Fruit fly (Drosophila melanogaster) whole organism, embryonic: Measurements from ENCODE around the gene Gyc89Da.

Experiments
- Aef1 ChIP-seq: fragments of 200-800 bp; sonication (Bioruptor generic); IDR thresholded peaks from 3 replicates; pipeline ENCODE4 v1.3.6; 2022; ENCODE audit warnings: missing biosample characterization, missing genetic modification characterization
- CG10543 ChIP-seq: fragments of 200-800 bp; sonication (Bioruptor generic); optimal IDR thresholded peaks from 3 replicates; lab custom pipeline; 2017; ENCODE audit warnings: missing biosample characterization, mild to moderate bottlenecking, missing genetic modification characterization, moderate library complexity
- CG11723 ChIP-seq: fragments of 200-800 bp; sonication (Bioruptor generic); optimal IDR thresholded peaks from 2 replicates; lab custom pipeline; 2017; ENCODE audit warnings: missing biosample characterization, mild to moderate bottlenecking, missing genetic modification characterization
- CG12659 ChIP-seq: fragments of 200-800 bp; sonication (Bioruptor generic); optimal IDR thresholded peaks from 3 replicates; lab custom pipeline; 2017; ENCODE audit warnings: mild to moderate bottlenecking, missing biosample characterization, missing genetic modification reagents, missing genetic modification characterization
- CG16863 ChIP-seq: fragments of 200-800 bp; sonication (Bioruptor generic); optimal IDR thresholded peaks from 3 replicates; lab custom pipeline; 2016; ENCODE audit warnings: missing biosample characterization, missing genetic modification characterization
- CG17385 ChIP-seq: fragments of 200-800 bp; sonication (Bioruptor generic); optimal IDR thresholded peaks from 3 replicates; lab custom pipeline; 2018; ENCODE audit warnings: missing biosample characterization, mild to moderate bottlenecking, missing genetic modification characterization
- CG17829 ChIP-seq: fragments of 200-800 bp; optimal IDR thresholded peaks from 2 replicates; lab custom pipeline; 2019; ENCODE audit warnings: missing biosample characterization, mild to moderate bottlenecking, missing genetic modification characterization, moderate library complexity
- CG31365 ChIP-seq: fragments of 200-800 bp; sonication (Bioruptor generic); optimal IDR thresholded peaks from 2 replicates; lab custom pipeline; 2018; ENCODE audit warnings: missing biosample characterization, mild to moderate bottlenecking, missing genetic modification characterization
- CG32532 ChIP-seq: fragments of 200-800 bp; sonication (Bioruptor generic); IDR thresholded peaks from 2 replicates; pipeline ENCODE4 v1.3.6; 2022; ENCODE audit warnings: missing biosample characterization, missing genetic modification characterization
- CG3281 ChIP-seq: fragments of 200-800 bp; sonication (Bioruptor generic); optimal IDR thresholded peaks from 3 replicates; lab custom pipeline; 2017; ENCODE audit warnings: missing biosample characterization, mild to moderate bottlenecking, missing genetic modification characterization
- CG3838 ChIP-seq: fragments of 200-800 bp; sonication (Bioruptor generic); optimal IDR thresholded peaks from 3 replicates; lab custom pipeline; 2016; ENCODE audit warnings: missing biosample characterization, missing genetic modification characterization
- CG42726 ChIP-seq: fragments of 200-800 bp; sonication (Bioruptor generic); IDR thresholded peaks from 2 replicates; pipeline ENCODE4 v1.3.6; 2022; ENCODE audit warnings: missing biosample characterization, missing genetic modification characterization; ENCODE audit not compliant: partially characterized antibody
- CG6272 ChIP-seq: fragments of 200-800 bp; sonication (Bioruptor generic); IDR thresholded peaks from 2 replicates; pipeline ENCODE4 v1.3.6; 2022; ENCODE audit warnings: missing biosample characterization, missing genetic modification characterization
- CG6683 ChIP-seq: fragments of 200-800 bp; sonication (Bioruptor generic); optimal IDR thresholded peaks from 2 replicates; lab custom pipeline; 2017; ENCODE audit warnings: missing biosample characterization, mild to moderate bottlenecking, missing genetic modification characterization, missing genetic modification reagents
- CG6813 ChIP-seq: fragments of 200-800 bp; sonication (Bioruptor generic); optimal IDR thresholded peaks from 2 replicates; lab custom pipeline; 2017; ENCODE audit warnings: missing biosample characterization, missing genetic modification characterization, mild to moderate bottlenecking, moderate library complexity, missing genetic modification reagents
- CG7786 ChIP-seq: fragments of 200-800 bp; sonication (Bioruptor generic); optimal IDR thresholded peaks from 2 replicates; lab custom pipeline; 2016; ENCODE audit warnings: missing biosample characterization, missing genetic modification characterization
- CG8944 ChIP-seq: fragments of 200-800 bp; sonication (Bioruptor generic); optimal IDR thresholded peaks from 3 replicates; lab custom pipeline; 2016; ENCODE audit warnings: missing biosample characterization, missing genetic modification characterization
- CG9932 ChIP-seq: fragments of 200-800 bp; sonication (Bioruptor generic); IDR thresholded peaks from 2 replicates; pipeline ENCODE4 v1.3.6; 2022; ENCODE audit warnings: missing biosample characterization, missing genetic modification characterization
- CkIIα-i1 ChIP-seq: fragments of 200-800 bp; sonication (Bioruptor generic); IDR thresholded peaks from 2 replicates; pipeline ENCODE4 v1.3.6; 2022; ENCODE audit warnings: missing biosample characterization, missing genetic modification characterization
- Deaf1 ChIP-seq: fragments of 200-800 bp; optimal IDR thresholded peaks from 3 replicates; lab custom pipeline; 2019; ENCODE audit warnings: missing biosample characterization, mild to moderate bottlenecking, missing genetic modification characterization, moderate library complexity
- Dip3 ChIP-seq: fragments of 200-800 bp; sonication (Bioruptor generic); optimal IDR thresholded peaks from 3 replicates; lab custom pipeline; 2016; ENCODE audit warnings: missing biosample characterization, missing genetic modification characterization
- Hey ChIP-seq: fragments of 200-800 bp; sonication (Bioruptor generic); optimal IDR thresholded peaks from 3 replicates; lab custom pipeline; 2018; ENCODE audit warnings: missing biosample characterization, mild to moderate bottlenecking, missing genetic modification characterization
- HmgZ ChIP-seq: fragments of 200-800 bp; sonication (Bioruptor generic); optimal IDR thresholded peaks from 2 replicates; lab custom pipeline; 2018; ENCODE audit warnings: missing biosample characterization, mild to moderate bottlenecking, missing genetic modification characterization
- Hmr ChIP-seq: fragments of 200-800 bp; sonication (Bioruptor generic); optimal IDR thresholded peaks from 3 replicates; lab custom pipeline; 2017; ENCODE audit warnings: mild to moderate bottlenecking, missing biosample characterization, missing genetic modification reagents, missing genetic modification characterization
- Hmx ChIP-seq: fragments of 200-800 bp; sonication (Bioruptor generic); optimal IDR thresholded peaks from 2 replicates; lab custom pipeline; 2016; ENCODE audit warnings: missing biosample characterization, missing genetic modification characterization
- Med ChIP-seq: fragments of 200-800 bp; sonication (Bioruptor generic); peaks from one replicate; lab custom pipeline; 2016; ENCODE audit warnings: missing biosample characterization, missing genetic modification characterization, mild to moderate bottlenecking, inconsistent platforms, moderate library complexity
- Mrtf ChIP-seq: fragments of 200-800 bp; sonication (Bioruptor generic); IDR thresholded peaks from 3 replicates; pipeline ENCODE4 v1.3.6; 2022; ENCODE audit warnings: missing biosample characterization, missing genetic modification characterization
- NC2α ChIP-seq: fragments of 200-800 bp; sonication (Bioruptor generic); optimal IDR thresholded peaks from 2 replicates; lab custom pipeline; 2016; ENCODE audit warnings: missing biosample characterization, missing genetic modification characterization
- Rfx ChIP-seq: fragments of 200-800 bp; sonication (Bioruptor generic); IDR thresholded peaks from 2 replicates; pipeline ENCODE4 v1.3.6; 2022; ENCODE audit warnings: missing biosample characterization, missing genetic modification characterization
- Scr ChIP-seq: fragments of 200-800 bp; sonication (Bioruptor generic); IDR thresholded peaks from 2 replicates; pipeline ENCODE4 v1.3.6; 2022; ENCODE audit warnings: missing biosample characterization, missing genetic modification characterization; ENCODE audit not compliant: partially characterized antibody
- al ChIP-seq: fragments of 200-800 bp; sonication (Bioruptor generic); IDR thresholded peaks from 2 replicates; pipeline ENCODE4 v1.3.6; 2022; ENCODE audit warnings: missing biosample characterization, missing genetic modification characterization
- aop ChIP-seq: fragments of 200-800 bp; sonication (Bioruptor generic); IDR thresholded peaks from 2 replicates; pipeline ENCODE4 v1.3.6; 2022; ENCODE audit warnings: missing biosample characterization, missing genetic modification characterization
- ato ChIP-seq: fragments of 200-800 bp; sonication (Bioruptor generic); IDR thresholded peaks from 2 replicates; pipeline ENCODE4 v1.3.6; 2022; ENCODE audit warnings: missing biosample characterization, missing genetic modification characterization; ENCODE audit not compliant: partially characterized antibody
- bab2 ChIP-seq: fragments of 200-800 bp; sonication (Bioruptor generic); optimal IDR thresholded peaks from 2 replicates; lab custom pipeline; 2016; ENCODE audit warnings: missing biosample characterization, missing genetic modification characterization
- fd96Cb ChIP-seq: fragments of 200-800 bp; sonication (Bioruptor generic); optimal IDR thresholded peaks from 2 replicates; lab custom pipeline; 2018; ENCODE audit warnings: missing biosample characterization, mild to moderate bottlenecking, missing genetic modification characterization, moderate library complexity
- gfzf ChIP-seq: fragments of 200-800 bp; sonication (Bioruptor generic); optimal IDR thresholded peaks from 2 replicates; lab custom pipeline; 2016; ENCODE audit warnings: missing biosample characterization, mild to moderate bottlenecking, missing genetic modification characterization, moderate library complexity
- her ChIP-seq: fragments of 200-800 bp; sonication (Bioruptor generic); optimal IDR thresholded peaks from 2 replicates; lab custom pipeline; 2016; ENCODE audit warnings: missing biosample characterization, missing genetic modification characterization
- kay ChIP-seq: fragments of 200-800 bp; sonication (Bioruptor generic); optimal IDR thresholded peaks from 2 replicates; lab custom pipeline; 2016; ENCODE audit warnings: missing biosample characterization, missing genetic modification characterization
- lov ChIP-seq, 2 experiments: fragments of 200-800 bp in 1 of 2; fragments of >200 bp in 1 of 2; sonication (Bioruptor generic) in 1 of 2; IDR thresholded peaks in 1 of 2; optimal IDR thresholded peaks in 1 of 2; 2 replicates in 1 of 2; 3 replicates in 1 of 2; pipeline versions ENCODE4 v1.3.6 to Lab custom; 2017 to 2022; ENCODE audit warnings: missing biosample characterization in 1 of 2, missing genetic modification characterization in 1 of 2
- mld ChIP-seq: fragments of 200-800 bp; sonication (Bioruptor generic); IDR thresholded peaks from 3 replicates; pipeline ENCODE4 v1.3.6; 2022; ENCODE audit warnings: missing biosample characterization, missing genetic modification characterization; ENCODE audit not compliant: partially characterized antibody
- sd ChIP-seq: fragments of 200-800 bp; sonication (Bioruptor generic); optimal IDR thresholded peaks from 3 replicates; lab custom pipeline; 2018; ENCODE audit warnings: missing biosample characterization, mild to moderate bottlenecking, missing genetic modification characterization, moderate library complexity
- sima ChIP-seq: fragments of 200-800 bp; sonication (Bioruptor generic); optimal IDR thresholded peaks from 2 replicates; lab custom pipeline; 2016; ENCODE audit warnings: missing biosample characterization, missing genetic modification characterization
- sug ChIP-seq: fragments of 200-800 bp; optimal IDR thresholded peaks from 2 replicates; lab custom pipeline; 2019; ENCODE audit warnings: missing biosample characterization, mild to moderate bottlenecking, missing genetic modification characterization, moderate library complexity
- tna ChIP-seq: fragments of 200-800 bp; sonication (Bioruptor generic); IDR thresholded peaks from 2 replicates; pipeline ENCODE4 v1.3.6; 2022; ENCODE audit warnings: missing biosample characterization, missing genetic modification characterization; ENCODE audit not compliant: partially characterized antibody
- unc-4 ChIP-seq: fragments of 200-800 bp; sonication (Bioruptor generic); IDR thresholded peaks from 2 replicates; pipeline ENCODE4 v1.3.6; 2022; ENCODE audit warnings: missing biosample characterization, missing genetic modification characterization; ENCODE audit not compliant: partially characterized antibody
- unpg ChIP-seq: fragments of 200-800 bp; sonication (Bioruptor generic); optimal IDR thresholded peaks from 3 replicates; lab custom pipeline; 2018; ENCODE audit warnings: missing biosample characterization, mild to moderate bottlenecking, missing genetic modification characterization, moderate library complexity
- vvl ChIP-seq: fragments of 200-800 bp; sonication (Bioruptor generic); IDR thresholded peaks from 2 replicates; pipeline ENCODE4 v1.3.6; 2022; ENCODE audit warnings: missing biosample characterization, missing genetic modification characterization
- wor ChIP-seq: fragments of 200-800 bp; sonication (Bioruptor generic); IDR thresholded peaks from 2 replicates; pipeline ENCODE4 v1.3.6; 2022; ENCODE audit warnings: missing biosample characterization, missing genetic modification characterization

The Gyc89Da gene

DNA sequence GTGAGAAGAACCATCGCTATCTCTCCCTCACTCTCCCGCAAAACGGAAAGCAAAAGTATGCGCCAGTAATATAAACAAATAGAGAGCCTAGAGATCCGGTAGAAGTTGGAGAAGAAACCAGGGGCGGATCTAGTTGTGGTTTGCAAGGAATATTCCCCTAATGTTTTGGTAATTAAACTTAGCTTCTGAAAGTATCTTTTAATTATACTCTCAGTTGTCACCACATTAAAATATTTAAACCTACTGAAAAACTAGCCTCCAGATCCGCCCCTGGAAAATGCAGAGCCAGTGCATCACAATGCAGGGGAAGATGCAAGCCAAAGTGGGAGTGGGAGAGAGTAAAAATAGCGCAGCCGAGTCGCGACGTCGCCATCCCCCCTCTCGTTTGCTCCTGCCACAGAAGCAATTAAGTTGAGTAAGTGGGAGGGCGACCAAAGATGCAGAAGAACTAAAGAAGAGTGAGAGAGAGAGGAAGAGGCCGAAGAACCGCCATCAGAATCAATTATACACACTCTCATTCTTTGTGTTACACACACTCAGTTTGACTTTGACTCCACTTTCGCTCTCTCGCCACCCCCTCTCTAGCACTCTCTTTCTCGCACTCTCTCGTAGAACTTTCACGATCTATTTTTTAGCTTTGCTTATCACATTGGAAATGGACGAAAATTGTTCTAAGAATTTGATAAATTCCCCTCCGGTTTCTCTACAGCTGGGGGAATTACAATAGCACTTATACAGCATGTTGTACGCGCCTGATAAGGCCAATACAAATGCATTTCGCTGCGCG lies 23.0 kb upstream of the Gyc89Da start (continued):
- TF ChIP-seq Rfx (GFP tag; lab: Robert Waterston, UW), result peak; percentile 90
- TF ChIP-seq vvl (GFP tag; lab: Robert Waterston, UW), result peak; percentile 97
- TF ChIP-seq Mrtf (GFP tag; lab: Robert Waterston, UW), result peak; percentile 95
- TF ChIP-seq gfzf (GFP tag; lab: Kevin White, UChicago), result peak; percentile 24
- TF ChIP-seq sd (tag; lab: Kevin White, UChicago), result peak; percentile 62
- TF ChIP-seq CG11723, result peak; percentile 86
- peak; percentile 78 for TF ChIP-seq Dip3 (GFP tag; lab: Kevin White, UChicago)
- TF ChIP-seq CG6683, result peak; percentile 49
- peak; percentile 77 for TF ChIP-seq sima (GFP tag; lab: Kevin White, UChicago)
- peak; percentile 95 for TF ChIP-seq aop (GFP tag; lab: Robert Waterston, UW)
- peak; percentile 98 for TF ChIP-seq fd96Cb
- TF ChIP-seq CG3281 (GFP tag; lab: Kevin White, UChicago), result peak; percentile 67
- peak; percentile 40 for TF ChIP-seq Hey (tag; lab: Kevin White, UChicago)
- peak; percentile 68 for TF ChIP-seq CG3838 (GFP tag; lab: Kevin White, UChicago)
- peak; percentile 75 for TF ChIP-seq CG31365 (tag; lab: Kevin White, UChicago)
- TF ChIP-seq Aef1, result peak; percentile 90
- TF ChIP-seq kay (GFP tag; lab: Kevin White, UChicago), result peak; percentile 87
- TF ChIP-seq lov (optimal IDR thresholded peaks at IDR 0.05; lab: Kevin White, UChicago), result no peak
- peak; percentile 95 for TF ChIP-seq lov (GFP tag; IDR thresholded peaks at IDR 0.05; lab: Robert Waterston, UW)
- TF ChIP-seq CG10543, result peak; percentile 73
- TF ChIP-seq CG17385 (GFP tag; lab: Kevin White, UChicago), result peak; percentile 83
- TF ChIP-seq CG12659 (GFP tag; lab: Kevin White, UChicago), result peak; percentile 88
- TF ChIP-seq CG9932 (GFP tag; lab: Robert Waterston, UW), result peak; percentile 78
- TF ChIP-seq ato (GFP tag; lab: Robert Waterston, UW), result no peak
- peak; percentile 96 for TF ChIP-seq CG8944 (GFP tag; lab: Kevin White, UChicago)
- TF ChIP-seq al, result peak; percentile 75
- peak; percentile 95 for TF ChIP-seq CG16863 (GFP tag; lab: Kevin White, UChicago)
- TF ChIP-seq unc-4 (GFP tag; lab: Robert Waterston, UW), result no peak
- TF ChIP-seq sug (tag; lab: Kevin White, UChicago), result peak; percentile 64
- peak; percentile 91 for TF ChIP-seq CG7786 (GFP tag; lab: Kevin White, UChicago)
- no peak for TF ChIP-seq tna (GFP tag; lab: Robert Waterston, UW)
- peak; percentile 57 for TF ChIP-seq Deaf1 (tag; lab: Kevin White, UChicago)
- TF ChIP-seq CG17829, result peak; percentile 97
- TF ChIP-seq wor (GFP tag; lab: Robert Waterston, UW), result peak; percentile 94
- TF ChIP-seq Med, result peak; percentile 99
- peak; percentile 97 for TF ChIP-seq bab2
- TF ChIP-seq CG42726, result peak; percentile 60
- 0 out of 2 replicates have a peak, but pooled peaks have one; percentile 15 for TF ChIP-seq Scr (GFP tag; lab: Robert Waterston, UW)
- TF ChIP-seq Hmr, result peak; percentile 19
- peak; percentile 90 for TF ChIP-seq CG32532
- TF ChIP-seq unpg (GFP tag; lab: Kevin White, UChicago), result peak; percentile 97
- TF ChIP-seq CG6272 (GFP tag; lab: Robert Waterston, UW), result peak; percentile 91
- peak; percentile 75 for TF ChIP-seq her
- peak; percentile 87 for TF ChIP-seq NC2α (GFP tag; lab: Kevin White, UChicago)
- TF ChIP-seq CG6813 (GFP tag; lab: Kevin White, UChicago), result peak; percentile 88
- peak; percentile 34 for TF ChIP-seq Hmx (GFP tag; lab: Kevin White, UChicago)
- no peak for TF ChIP-seq mld (GFP tag; lab: Robert Waterston, UW)
- peak; percentile 80 for TF ChIP-seq HmgZ (tag; lab: Kevin White, UChicago)
- peak; percentile 53; the same call in 1 of the 2 replicates for TF ChIP-seq CkIIα-i1 (GFP tag; lab: Robert Waterston, UW)
